Worm (Caenorhabditis elegans): ENCODE results near the gene myo-6.

The myo-6 gene

ce11 chrIII:13435570-13435969 is 26.0 kb downstream of the myo-6 start, which contains the start of gene F45G2.8:
Gene F45G2.8 (minus strand): TSS chrIII:13435670.
- no peak for TF ChIP-seq him-1 (tag; optimal IDR thresholded peaks at IDR 0.05)

- no peak for TF ChIP-seq him-1 (tag; optimal IDR thresholded peaks at IDR 0.05)
- no peak for TF ChIP-seq W03F9.2 (tag; optimal IDR thresholded peaks at IDR 0.05)
- no peak for TF ChIP-seq dao-5 (tag; optimal IDR thresholded peaks at IDR 0.05)
Measured at ce11 chrIII:13436843-13437242, 27.2 kb downstream of the myo-6 start, which contains the start of gene F45G2.9. Gene F45G2.9 (minus strand): TSS chrIII:13436943.

ce11 chrIII:13439415-13439814 is 29.8 kb downstream of the myo-6 start, which contains the start of gene ciao-2B:
Gene ciao-2B (minus strand): TSS chrIII:13439544.
- TF ChIP-seq W03F9.2 (tag; optimal IDR thresholded peaks at IDR 0.05), result no peak
- no peak for TF ChIP-seq him-1 (tag; optimal IDR thresholded peaks at IDR 0.05)

ce11 chrIII:13452824-13453223 is 43.2 kb downstream of the myo-6 start:
- no peak for TF ChIP-seq W03F9.2 (tag; optimal IDR thresholded peaks at IDR 0.05)
- no peak for TF ChIP-seq him-1 (tag; optimal IDR thresholded peaks at IDR 0.05)
- no peak for TF ChIP-seq dao-5 (tag; optimal IDR thresholded peaks at IDR 0.05)

ce11 chrIII:13455207-13455606 is 45.6 kb downstream of the myo-6 start, which contains the start of gene cua-1:
Gene cua-1 (minus strand): TSS chrIII:13455307.
- TF ChIP-seq W03F9.2 (tag; optimal IDR thresholded peaks at IDR 0.05) (no peak), dao-5 (tag; optimal IDR thresholded peaks at IDR 0.05) (no peak), him-1 (tag; optimal IDR thresholded peaks at IDR 0.05) (no peak)

- no peak for TF ChIP-seq him-1 (tag; optimal IDR thresholded peaks at IDR 0.05)
- no peak for TF ChIP-seq W03F9.2 (tag; optimal IDR thresholded peaks at IDR 0.05)
- no peak for TF ChIP-seq dao-5 (tag; optimal IDR thresholded peaks at IDR 0.05)
Measured at ce11 chrIII:13455816-13456215, 46.2 kb downstream of the myo-6 start.

- TF ChIP-seq dao-5 (tag; optimal IDR thresholded peaks at IDR 0.05) (no peak), W03F9.2 (tag; optimal IDR thresholded peaks at IDR 0.05) (no peak), him-1 (tag; optimal IDR thresholded peaks at IDR 0.05) (no peak)
Measured at ce11 chrIII:13457305-13457704, 47.7 kb downstream of the myo-6 start.

ce11 chrIII:13458978-13459596 is 49.5 kb downstream of the myo-6 start, which contains the start of gene tag-164:
Gene tag-164 (plus strand): TSS chrIII:13459546.
- no peak for TF ChIP-seq dao-5 (tag; optimal IDR thresholded peaks at IDR 0.05)
- no peak for TF ChIP-seq him-1 (tag; optimal IDR thresholded peaks at IDR 0.05)
- TF ChIP-seq W03F9.2 (tag; optimal IDR thresholded peaks at IDR 0.05), result no peak

- TF ChIP-seq W03F9.2 (tag; optimal IDR thresholded peaks at IDR 0.05) (no peak), him-1 (tag; optimal IDR thresholded peaks at IDR 0.05) (no peak), dao-5 (tag; optimal IDR thresholded peaks at IDR 0.05) (no peak)
Measured at ce11 chrIII:13461535-13461934, 51.9 kb downstream of the myo-6 start.

ce11 chrIII:13462138-13462634 is 52.6 kb downstream of the myo-6 start, which contains the start of the genes abcf-2 and T27E9.2:
Gene abcf-2 (minus strand): TSS chrIII:13462238.
Gene T27E9.2 (minus strand): TSS chrIII:13462584.
- TF ChIP-seq him-1 (tag; optimal IDR thresholded peaks at IDR 0.05) (no peak), W03F9.2 (tag; optimal IDR thresholded peaks at IDR 0.05) (no peak)

- TF ChIP-seq dao-5 (tag; optimal IDR thresholded peaks at IDR 0.05) (no peak), him-1 (tag; optimal IDR thresholded peaks at IDR 0.05) (peak; percentile 38), W03F9.2 (tag; optimal IDR thresholded peaks at IDR 0.05) (peak; percentile 88)
Measured at ce11 chrIII:13462965-13463783, 53.6 kb downstream of the myo-6 start, which contains the start of gene ant-1.1. Gene ant-1.1 (plus strand): TSS chrIII:13463163.

ce11 chrIII:13464493-13465362 is 55.1 kb downstream of the myo-6 start, which contains the start of gene kel-3:
Gene kel-3 (plus strand): TSS chrIII:13464820.
- TF ChIP-seq him-1 (tag; optimal IDR thresholded peaks at IDR 0.05) (peak; percentile 41), dao-5 (tag; optimal IDR thresholded peaks at IDR 0.05) (peak; percentile 75), W03F9.2 (tag; optimal IDR thresholded peaks at IDR 0.05) (peak; percentile 40)

Measured in whole organism, L4/young adult.